Fruit fly (Drosophila melanogaster): Measurements from ENCODE around the gene Alg14.

Alg14 gene

dm6 chrX:15462436-15462857, 9.5 kb upstream of the Alg14 start, which contains the start of the genes shtd, CG6294 and CG6299 (continued):
- TF ChIP-seq jing (GFP tag; optimal IDR thresholded peaks at IDR 0.05) (no peak), CG3838 (GFP tag; optimal IDR thresholded peaks at IDR 0.05) (no peak), CG17328 (GFP tag; IDR thresholded peaks at IDR 0.05) (no peak), CG10979 (tag; optimal IDR thresholded peaks at IDR 0.05) (no peak), tup (GFP tag; optimal IDR thresholded peaks at IDR 0.05) (no peak), CG8281 (tag; optimal IDR thresholded peaks at IDR 0.05) (no peak), CG2875 (GFP tag; optimal IDR thresholded peaks at IDR 0.05) (no peak), cas (GFP tag; IDR thresholded peaks at IDR 0.05) (no peak), Pdp1 (GFP tag; optimal IDR thresholded peaks at IDR 0.05) (peak in 1 of 2 experiments; percentile 21), stwl (tag; optimal IDR thresholded peaks at IDR 0.05) (peak; percentile 76), bbx (GFP tag; IDR thresholded peaks at IDR 0.05; ENCODE audit: partially characterized antibody) (peak; percentile 93), CG16815 (GFP tag; optimal IDR thresholded peaks at IDR 0.05) (no peak), Fer3 (tag; optimal IDR thresholded peaks at IDR 0.05) (no peak), CG16813 (GFP tag; IDR thresholded peaks at IDR 0.05; ENCODE audit: partially characterized antibody) (peak; percentile 96), CG18764 (GFP tag; optimal IDR thresholded peaks at IDR 0.05) (peak; percentile 95), CTCF (GFP tag; optimal IDR thresholded peaks at IDR 0.05) (no peak), Dp (GFP tag; optimal IDR thresholded peaks at IDR 0.05) (peak; percentile 77), Spps (tag; optimal IDR thresholded peaks at IDR 0.05) (no peak), dpn (GFP tag; optimal IDR thresholded peaks at IDR 0.05) (peak; percentile 19 to 29), Doc2 (GFP tag; IDR thresholded peaks at IDR 0.05) (no peak), CG17912 (GFP tag; optimal IDR thresholded peaks at IDR 0.05) (no peak), Bdp1 (GFP tag; optimal IDR thresholded peaks at IDR 0.05) (peak; percentile 21), Optix (GFP tag; IDR thresholded peaks at IDR 0.05) (no peak), pros (GFP tag; optimal IDR thresholded peaks at IDR 0.05) (no peak), CG3726 (GFP tag; IDR thresholded peaks at IDR 0.05) (no peak), crol (GFP tag; IDR thresholded peaks at IDR 0.05) (no peak), cad (GFP tag; optimal IDR thresholded peaks at IDR 0.05) (no peak), CG6272 (GFP tag; IDR thresholded peaks at IDR 0.05) (no peak), cg (GFP tag; optimal IDR thresholded peaks at IDR 0.05) (no peak), zen2 (GFP tag; IDR thresholded peaks at IDR 0.05; ENCODE audit: partially characterized antibody) (peak; percentile 92), Ssrp (tag; optimal IDR thresholded peaks at IDR 0.05) (no peak), eve (GFP tag; optimal IDR thresholded peaks at IDR 0.05) (no peak), Elba2 (GFP tag; optimal IDR thresholded peaks at IDR 0.05) (peak; percentile 54), lov (optimal IDR thresholded peaks at IDR 0.05) (no peak), lov (GFP tag; IDR thresholded peaks at IDR 0.05) (no peak), pfk (GFP tag; optimal IDR thresholded peaks at IDR 0.05) (no peak), Ravus (GFP tag; IDR thresholded peaks at IDR 0.05) (no peak), Hr51 (GFP tag; optimal IDR thresholded peaks at IDR 0.05) (no peak), CG12299 (tag; optimal IDR thresholded peaks at IDR 0.05) (peak; percentile 2), slou (GFP tag; optimal IDR thresholded peaks at IDR 0.05) (no peak), gce (GFP tag; IDR thresholded peaks at IDR 0.05) (no peak), gro (GFP tag; optimal IDR thresholded peaks at IDR 0.05) (no peak), gfzf (GFP tag; optimal IDR thresholded peaks at IDR 0.05) (peak; percentile 16), CG7357 (GFP tag; IDR thresholded peaks at IDR 0.05) (no peak), ranshi (GFP tag; IDR thresholded peaks at IDR 0.05) (no peak), salm (tag; optimal IDR thresholded peaks at IDR 0.05) (no peak), Hsf (GFP tag; optimal IDR thresholded peaks at IDR 0.05) (no peak), row (GFP tag; IDR thresholded peaks at IDR 0.05) (peak; percentile 65; the same call in 2 of the 3 replicates), Abd-B (GFP tag; optimal IDR thresholded peaks at IDR 0.05) (no peak), CG15601 (tag; optimal IDR thresholded peaks at IDR 0.05) (no peak), Bteb2 (GFP tag; optimal IDR thresholded peaks at IDR 0.05) (no peak), CG43689 (GFP tag; IDR thresholded peaks at IDR 0.05) (no peak)
